Worm (Caenorhabditis elegans) whole organism, L4 larva: Measurements from ENCODE around the gene C50D2.10.

Source experiments
- dpl-1 ChIP-seq: fragments of 150-350 bp; optimal IDR thresholded peaks from 2 replicates; lab custom pipeline; 2014; ENCODE audit warnings: missing biosample characterization, missing genetic modification reagents, missing genetic modification characterization
- egl-43 ChIP-seq: fragments of 200-800 bp; sonication (Bioruptor generic); IDR thresholded peaks from 2 replicates; pipeline ENCODE4 v1.3.6; 2022; ENCODE audit warnings: missing genetic modification reagents, missing genetic modification characterization, missing compliant biosample characterization
- fos-1 ChIP-seq: fragments of 150-350 bp; optimal IDR thresholded peaks from 2 replicates; lab custom pipeline; 2014; ENCODE audit warnings: missing biosample characterization, missing genetic modification characterization
- lin-13 ChIP-seq: fragments of 150-350 bp; optimal IDR thresholded peaks from 2 replicates; lab custom pipeline; 2014; ENCODE audit warnings: missing biosample characterization, missing genetic modification reagents, missing genetic modification characterization
- nhr-25 ChIP-seq: sonication (generic microtip); optimal IDR thresholded peaks from 2 replicates; lab custom pipeline; 2017; ENCODE audit warnings: missing genetic modification characterization, mild to moderate bottlenecking, missing compliant biosample characterization, antibody characterized with exemption, moderate library complexity, borderline replicate concordance; ENCODE audit not compliant: insufficient read depth

DNA sequence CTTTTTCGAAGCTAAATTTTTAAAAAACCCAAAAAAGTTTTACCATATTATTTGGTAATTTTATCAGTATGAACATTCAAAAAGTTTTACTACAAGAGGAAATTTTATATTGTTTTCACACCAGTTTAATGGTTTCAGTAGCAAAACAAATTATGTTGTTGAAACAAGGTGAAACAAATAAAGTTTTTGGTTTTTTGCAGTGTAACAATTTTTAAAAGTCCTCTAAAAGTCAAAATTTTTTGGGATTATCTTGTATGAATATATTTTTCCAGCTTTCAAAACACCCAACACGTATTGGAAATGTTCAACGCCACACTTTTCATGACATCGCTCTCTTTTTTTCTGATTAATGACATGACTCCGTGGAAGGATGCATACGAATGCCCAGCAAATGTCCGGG, 18.0 kb downstream of the C50D2.10 start, which contains the start of gene srt-54:
- TF ChIP-seq nhr-25 (tag; lab: Kevin White, UChicago) (no peak), dpl-1 (GFP tag; lab: Kevin White, UChicago) (no peak), lin-13 (GFP tag; lab: Kevin White, UChicago) (no peak), fos-1 (no peak), egl-43 (GFP tag; lab: Robert Waterston, UW) (no peak)
